Worm (Caenorhabditis elegans): ENCODE results near the gene rol-6.

- no peak for TF ChIP-seq spr-1 (tag; optimal IDR thresholded peaks at IDR 0.05)
- TF ChIP-seq nhr-28 (tag; optimal IDR thresholded peaks at IDR 0.05) = no peak
These were observed 33.6 kb downstream of the rol-6 start, which contains the start of the genes nsph-1.1 and K08F8.15 for ce11 chrII:8766475-8766874.

Data from whole organism, L4 larva.